Worm (Caenorhabditis elegans): ENCODE results near the gene his-39.

ce11 chrV:8518283-8518682 lies 18.0 kb upstream of the his-39 start:
- TF ChIP-seq ztf-23 (GFP tag; IDR thresholded peaks at IDR 0.05) = no peak
- TF ChIP-seq flt-1 (GFP tag; IDR thresholded peaks at IDR 0.05) = no peak
- TF ChIP-seq ztf-29 (GFP tag; IDR thresholded peaks at IDR 0.05) = no peak
- no peak for TF ChIP-seq tab-1 (GFP tag; IDR thresholded peaks at IDR 0.05)
- TF ChIP-seq T22C8.4 (GFP tag; IDR thresholded peaks at IDR 0.05) = no peak
- TF ChIP-seq cog-1 (tag; optimal IDR thresholded peaks at IDR 0.05) = no peak
- no peak for TF ChIP-seq med-1 (GFP tag; optimal IDR thresholded peaks at IDR 0.05; ENCODE audit: insufficient read depth)
